Worm (Caenorhabditis elegans): ENCODE results near the gene let-19.

DNA sequence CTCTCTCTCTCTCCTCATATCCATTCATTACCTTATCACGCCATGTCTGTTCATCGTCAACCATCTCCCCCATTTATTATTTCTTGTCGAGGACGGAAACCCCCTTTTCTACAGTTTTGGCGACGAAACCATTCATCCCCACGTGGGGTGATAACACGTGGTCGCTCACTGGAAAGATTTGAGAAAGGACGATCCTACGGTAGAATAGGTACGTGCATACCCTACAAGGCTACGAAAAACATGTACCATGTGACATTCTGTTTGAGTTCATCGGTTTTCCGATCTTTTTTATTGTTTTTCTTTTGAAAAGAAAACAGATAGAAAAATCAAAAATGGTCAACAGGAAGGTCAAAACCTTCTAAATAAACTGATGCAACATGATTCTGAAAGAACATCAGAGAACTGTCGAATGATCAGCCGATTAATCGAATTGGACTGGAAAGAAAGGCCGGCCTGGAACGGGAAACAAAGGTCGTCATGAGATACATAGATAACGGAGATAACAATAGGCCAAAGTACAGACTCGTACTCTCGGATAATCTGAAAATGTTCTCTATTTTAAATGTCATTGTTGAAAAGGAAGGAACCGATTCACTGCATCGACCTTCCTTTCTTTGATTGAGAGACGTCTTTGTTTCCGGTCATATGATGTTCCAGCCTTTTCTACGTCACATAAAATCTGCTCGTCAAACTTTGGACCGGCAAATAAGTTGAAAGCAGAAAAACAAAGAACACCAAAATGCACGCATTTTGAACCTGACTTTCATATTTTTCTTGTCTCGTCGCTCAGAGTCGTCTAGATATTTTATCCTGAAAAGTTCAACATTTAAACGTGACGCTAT lies 28.5 kb upstream of the let-19 start:
- TF ChIP-seq unc-55 (GFP tag; optimal IDR thresholded peaks at IDR 0.05) = no peak
- no peak for TF ChIP-seq T23F11.4 (GFP tag; optimal IDR thresholded peaks at IDR 0.05)
- TF ChIP-seq pax-1 (tag; optimal IDR thresholded peaks at IDR 0.05) = no peak
- no peak for TF ChIP-seq elt-2 (tag; optimal IDR thresholded peaks at IDR 0.05)
- no peak for TF ChIP-seq ceh-14 (tag; optimal IDR thresholded peaks at IDR 0.05)
- no peak for TF ChIP-seq unc-86 (tag; optimal IDR thresholded peaks at IDR 0.05)
- no peak for TF ChIP-seq lin-11 (tag; optimal IDR thresholded peaks at IDR 0.05)
- no peak for TF ChIP-seq syd-9 (tag; optimal IDR thresholded peaks at IDR 0.05)
- no peak for TF ChIP-seq odd-2 (tag; optimal IDR thresholded peaks at IDR 0.05)
- TF ChIP-seq fax-1 (tag; optimal IDR thresholded peaks at IDR 0.05) = no peak
- TF ChIP-seq hlh-13 (GFP tag; optimal IDR thresholded peaks at IDR 0.05) = no peak
